Fruit fly (Drosophila melanogaster) whole organism, adult: ENCODE results near the gene flfl.

ENCODE experiments used
- CG11617 ChIP-seq: fragments of 200-800 bp; sonication (Bioruptor generic); optimal IDR thresholded peaks from 2 replicates; lab custom pipeline; 2017; ENCODE audit warnings: mild to moderate bottlenecking, missing biosample characterization, missing genetic modification reagents, missing genetic modification characterization
- CG12768 ChIP-seq: fragments of 200-800 bp; sonication (Bioruptor generic); optimal IDR thresholded peaks from 2 replicates; lab custom pipeline; 2017; ENCODE audit warnings: missing biosample characterization, missing genetic modification characterization, mild to moderate bottlenecking, moderate library complexity, missing genetic modification reagents
- CG14711 ChIP-seq: fragments of 200-800 bp; sonication (Bioruptor generic); optimal IDR thresholded peaks from 2 replicates; lab custom pipeline; 2018; ENCODE audit warnings: missing biosample characterization, mild to moderate bottlenecking, missing genetic modification characterization, moderate library complexity
- CG1620 ChIP-seq: fragments of 200-800 bp; sonication (Bioruptor generic); optimal IDR thresholded peaks from 2 replicates; lab custom pipeline; 2016; ENCODE audit warnings: missing biosample characterization, missing genetic modification characterization
- CG33017 ChIP-seq: fragments of 200-800 bp; sonication (Bioruptor generic); optimal IDR thresholded peaks from 2 replicates; lab custom pipeline; 2018; ENCODE audit warnings: missing biosample characterization, mild to moderate bottlenecking, missing genetic modification characterization, moderate library complexity
- CG5204 ChIP-seq: fragments of 200-800 bp; sonication (Bioruptor generic); optimal IDR thresholded peaks from 2 replicates; lab custom pipeline; 2016; ENCODE audit warnings: missing biosample characterization, missing genetic modification characterization
- CG7045 ChIP-seq: fragments of 200-800 bp; sonication (Bioruptor generic); optimal IDR thresholded peaks from 2 replicates; lab custom pipeline; 2017; ENCODE audit warnings: missing biosample characterization, mild to moderate bottlenecking, missing genetic modification characterization
- CG7101 ChIP-seq: fragments of 200-800 bp; sonication (Bioruptor generic); optimal IDR thresholded peaks from 2 replicates; lab custom pipeline; 2018; ENCODE audit warnings: missing biosample characterization, mild to moderate bottlenecking, missing genetic modification characterization, moderate library complexity
- Clk ChIP-seq: fragments of 200-800 bp; sonication (Bioruptor generic); optimal IDR thresholded peaks from 2 replicates; lab custom pipeline; 2017; ENCODE audit warnings: missing biosample characterization, missing genetic modification characterization
- Crg-1 ChIP-seq: fragments of 200-800 bp; sonication (Bioruptor generic); optimal IDR thresholded peaks from 2 replicates; lab custom pipeline; 2016; ENCODE audit warnings: missing biosample characterization, missing genetic modification characterization
- Hr96 ChIP-seq: fragments of 200-800 bp; sonication (Bioruptor generic); optimal IDR thresholded peaks from 2 replicates; lab custom pipeline; 2016; ENCODE audit warnings: missing biosample characterization, missing genetic modification characterization
- Mnt ChIP-seq: fragments of 200-800 bp; sonication (Bioruptor generic); optimal IDR thresholded peaks from 2 replicates; lab custom pipeline; 2016; ENCODE audit warnings: missing biosample characterization, mild to moderate bottlenecking, missing genetic modification characterization
- bab1 ChIP-seq: fragments of 200-800 bp; sonication (Bioruptor generic); optimal IDR thresholded peaks from 3 replicates; lab custom pipeline; 2019; ENCODE audit warnings: missing biosample characterization, mild to moderate bottlenecking, missing genetic modification characterization, moderate library complexity
- cic ChIP-seq: fragments of 200-800 bp; sonication (Bioruptor generic); optimal IDR thresholded peaks from 2 replicates; lab custom pipeline; 2017; ENCODE audit warnings: missing biosample characterization, mild to moderate bottlenecking, missing genetic modification characterization, moderate library complexity
- cnc ChIP-seq, 2 experiments: fragments of >200 bp; optimal IDR thresholded peaks; 2 replicates each; lab custom pipeline; 2017
- kay ChIP-seq: fragments of 200-800 bp; sonication (Bioruptor generic); peaks from one replicate; lab custom pipeline; 2016; ENCODE audit warnings: missing biosample characterization, missing genetic modification characterization, borderline replicate concordance
- ovo ChIP-seq: fragments of 200-800 bp; sonication (Bioruptor generic); optimal IDR thresholded peaks from 2 replicates; lab custom pipeline; 2016; ENCODE audit warnings: missing biosample characterization, missing genetic modification characterization
- pad ChIP-seq: fragments of 200-800 bp; sonication (Bioruptor generic); optimal IDR thresholded peaks from 3 replicates; lab custom pipeline; 2017; ENCODE audit warnings: missing biosample characterization, missing genetic modification characterization, mild to moderate bottlenecking, moderate library complexity, missing genetic modification reagents
- tj ChIP-seq: fragments of 200-800 bp; sonication (Bioruptor generic); optimal IDR thresholded peaks from 3 replicates; lab custom pipeline; 2017; ENCODE audit warnings: missing biosample characterization, mild to moderate bottlenecking, missing genetic modification characterization, moderate library complexity
- toe ChIP-seq: fragments of 200-800 bp; sonication (Bioruptor generic); optimal IDR thresholded peaks from 2 replicates; lab custom pipeline; 2016; ENCODE audit warnings: missing biosample characterization, missing genetic modification characterization

Gene flfl

DNA sequence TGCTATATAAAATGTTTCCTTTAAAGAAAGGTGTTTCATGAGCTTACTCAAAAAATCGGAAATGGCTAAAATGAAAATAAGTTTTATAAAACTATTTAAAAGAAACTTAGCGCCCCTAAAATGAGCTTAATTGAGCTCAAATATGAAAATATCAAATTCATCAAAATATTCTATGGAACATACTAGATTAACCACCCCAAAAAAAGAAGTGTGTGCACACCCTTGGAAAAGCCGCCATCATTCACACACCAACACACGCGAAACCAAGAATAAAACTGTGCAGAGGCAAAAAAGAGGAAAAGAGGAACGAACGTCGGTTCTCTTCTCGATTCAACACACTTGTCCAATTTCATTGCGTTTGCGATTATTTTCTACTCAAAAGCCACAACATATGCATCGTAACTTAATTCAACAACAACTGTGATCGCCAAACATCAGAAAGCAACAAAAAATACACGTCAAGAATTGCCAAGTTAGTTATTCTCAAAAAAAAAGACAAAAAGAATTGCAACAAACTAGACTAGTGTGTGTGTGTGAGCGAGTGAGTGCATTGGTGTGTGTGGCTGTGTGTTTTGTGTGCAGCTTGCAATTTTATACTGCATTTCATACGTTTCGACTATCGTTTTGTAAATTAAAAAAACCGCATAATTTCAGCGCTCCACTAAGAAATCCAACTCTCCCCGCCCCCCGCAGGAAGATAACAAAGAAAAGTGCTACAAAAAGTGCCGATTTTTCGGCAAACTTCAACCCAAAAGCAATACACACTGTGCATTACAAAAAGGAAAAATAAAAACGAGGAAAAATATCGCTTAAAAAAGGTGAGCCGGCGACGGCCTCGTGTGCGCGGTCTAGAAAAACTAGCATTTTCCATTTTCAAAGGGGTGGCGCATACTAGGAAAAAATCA lies 36.7 kb upstream of the flfl start, which contains the start of gene rin:
TSS of gene rin (plus strand) at position 276 of the 905 bp plus-strand sequence.
- TF ChIP-seq CG5204 (GFP tag; lab: Kevin White, UChicago) (no peak), CG11617 (GFP tag; lab: Kevin White, UChicago) (no peak), CG14711 (tag; lab: Kevin White, UChicago) (no peak), cic (GFP tag; lab: Kevin White, UChicago) (peak; percentile 32), kay (GFP tag; lab: Kevin White, UChicago) (peak; percentile 30), CG12768 (GFP tag; lab: Kevin White, UChicago) (peak; percentile 28), CG1620 (no peak), CG33017 (tag; lab: Kevin White, UChicago) (no peak), cnc (optimal IDR thresholded peaks at IDR 0.05; lab: Kevin White, UChicago) (no peak), ovo (GFP tag; lab: Kevin White, UChicago) (no peak), pad (GFP tag; lab: Kevin White, UChicago) (peak; percentile 4), bab1 (peak; percentile 27), tj (peak; percentile 94), toe (GFP tag; lab: Kevin White, UChicago) (no peak), Crg-1 (GFP tag; lab: Kevin White, UChicago) (no peak), CG7045 (GFP tag; lab: Kevin White, UChicago) (no peak), Clk (GFP tag; lab: Kevin White, UChicago) (no peak), CG7101 (no peak), Hr96 (GFP tag; lab: Kevin White, UChicago) (no peak), Mnt (GFP tag; lab: Kevin White, UChicago) (no peak)

DNA sequence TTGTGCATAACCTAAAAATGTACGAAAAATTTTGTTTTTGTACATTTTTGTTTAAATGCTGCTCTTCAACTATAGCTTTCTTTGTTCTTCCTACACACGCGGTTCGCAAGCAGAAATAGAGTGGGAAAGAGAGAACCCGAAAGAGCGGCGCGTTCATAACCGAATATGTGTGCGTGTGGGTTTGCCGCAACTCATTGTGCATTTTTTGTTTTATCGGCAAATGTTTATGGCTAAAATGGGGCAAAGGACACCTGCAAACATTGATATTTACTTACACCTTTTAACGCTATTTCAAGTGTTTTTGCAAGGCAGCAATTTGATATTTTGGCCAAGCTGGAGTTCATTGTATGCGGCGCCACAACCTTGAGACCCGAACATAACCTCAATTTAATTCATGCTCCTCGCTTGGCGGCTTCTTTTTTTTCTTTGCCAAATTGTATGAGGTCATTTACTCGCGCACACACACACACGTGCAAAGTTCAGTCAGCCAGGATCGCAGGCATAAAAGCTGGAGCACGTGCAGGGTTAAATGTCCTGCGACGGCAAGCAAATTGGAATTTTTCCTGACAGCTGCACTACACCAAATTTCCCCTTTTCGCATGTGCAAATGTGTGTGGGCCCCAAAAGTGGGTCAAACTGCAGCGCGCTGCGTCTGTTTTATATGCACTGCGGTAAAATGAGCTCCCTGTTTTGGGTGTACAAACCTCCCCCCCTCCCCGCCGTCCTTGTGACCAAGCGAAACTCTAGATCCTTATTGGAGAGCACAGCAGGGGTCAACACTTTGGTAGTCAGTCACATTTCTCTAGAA lies 35.8 kb upstream of the flfl start:
- TF ChIP-seq Mnt (GFP tag; lab: Kevin White, UChicago) (no peak), CG12768 (GFP tag; lab: Kevin White, UChicago) (no peak), pad (GFP tag; lab: Kevin White, UChicago) (peak; percentile 38)

DNA sequence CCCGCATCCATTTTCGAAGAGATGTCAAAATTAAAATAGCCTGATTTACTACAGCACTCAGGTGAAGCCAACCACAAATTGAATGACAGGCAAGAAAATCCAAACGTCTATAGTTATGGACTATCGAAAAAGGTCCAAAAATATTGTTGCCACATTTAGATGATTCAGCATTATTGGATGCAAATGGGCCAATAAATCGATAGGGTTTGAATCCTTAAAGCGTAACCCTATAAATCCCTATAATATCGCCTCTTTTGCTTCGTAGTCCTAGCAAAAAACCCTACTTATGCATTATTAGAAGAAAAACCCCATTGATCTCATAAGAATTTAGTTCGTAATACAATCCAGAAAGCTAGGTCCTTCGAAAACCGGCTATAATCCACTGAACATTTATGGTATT lies 27.4 kb upstream of the flfl start, which contains the start of gene Rbp4:
TSS of gene Rbp4 (minus strand) at position 101 of the 400 bp plus-strand sequence.
- TF ChIP-seq Hr96 (GFP tag; lab: Kevin White, UChicago) (no peak), tj (no peak), cnc (optimal IDR thresholded peaks at IDR 0.05; lab: Kevin White, UChicago) (peak in 1 of 2 experiments; percentile 32), bab1 (no peak)

DNA sequence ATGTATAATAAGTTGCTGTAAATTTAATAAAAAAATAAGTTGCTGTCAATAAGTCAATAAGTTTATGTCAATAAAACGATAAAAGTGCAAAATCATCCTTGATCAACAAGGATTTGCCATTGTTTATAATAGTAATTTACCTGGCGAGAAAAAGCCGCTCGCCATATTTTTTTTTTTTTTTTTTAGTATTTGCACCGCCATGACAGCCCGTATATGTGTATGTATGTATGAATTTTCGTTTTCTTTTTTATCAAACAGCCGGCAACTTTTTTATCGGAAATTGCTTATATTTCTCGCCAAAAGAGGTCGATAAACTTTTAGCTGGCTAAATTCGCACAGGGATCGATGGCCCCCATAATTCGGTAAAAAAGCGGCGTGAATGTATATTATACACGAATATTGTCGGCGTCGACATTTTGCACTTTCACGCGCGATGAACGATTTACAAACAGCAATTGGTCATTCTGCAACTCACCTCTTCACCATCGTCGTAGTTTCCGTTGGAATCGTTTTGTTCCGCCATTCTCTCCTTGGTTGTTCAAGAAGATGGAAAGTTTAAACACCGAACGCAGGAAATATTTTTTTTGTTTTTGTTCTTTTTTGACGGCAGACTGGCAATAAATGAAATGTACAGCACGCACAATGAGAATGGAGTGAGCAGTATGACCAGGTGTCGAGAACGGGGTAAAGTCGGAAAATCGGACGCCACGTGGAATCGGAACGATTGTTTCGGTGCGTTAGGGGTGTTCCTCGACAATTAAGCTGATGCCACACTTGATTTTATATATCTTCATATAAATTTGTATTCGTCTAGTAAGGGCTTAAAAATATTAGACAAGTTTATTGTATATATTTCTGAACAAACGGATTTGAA lies 23.6 kb upstream of the flfl start, which contains the start of gene Hrb87F:
TSS of gene Hrb87F (minus strand) at position 667 of the 874 bp plus-strand sequence.
- TF ChIP-seq Crg-1 (GFP tag; lab: Kevin White, UChicago) = peak; percentile 3
- no peak for TF ChIP-seq ovo (GFP tag; lab: Kevin White, UChicago)
- TF ChIP-seq CG7101 = no peak
- TF ChIP-seq CG14711 (tag; lab: Kevin White, UChicago) = no peak
- no peak for TF ChIP-seq Hr96 (GFP tag; lab: Kevin White, UChicago)
- TF ChIP-seq CG5204 (GFP tag; lab: Kevin White, UChicago) = no peak
- TF ChIP-seq CG12768 (GFP tag; lab: Kevin White, UChicago) = peak; percentile 19
- TF ChIP-seq cnc (optimal IDR thresholded peaks at IDR 0.05; lab: Kevin White, UChicago) = no peak
- peak; percentile 66 for TF ChIP-seq kay (GFP tag; lab: Kevin White, UChicago)
- peak; percentile 10 for TF ChIP-seq CG1620
- peak; percentile 69 for TF ChIP-seq tj
- TF ChIP-seq bab1 = peak; percentile 57
- TF ChIP-seq CG11617 (GFP tag; lab: Kevin White, UChicago) = peak; percentile 24
- TF ChIP-seq toe (GFP tag; lab: Kevin White, UChicago) = no peak
- peak; percentile 84 for TF ChIP-seq Mnt (GFP tag; lab: Kevin White, UChicago)
- no peak for TF ChIP-seq CG33017 (tag; lab: Kevin White, UChicago)
- TF ChIP-seq pad (GFP tag; lab: Kevin White, UChicago) = no peak
- TF ChIP-seq Clk (GFP tag; lab: Kevin White, UChicago) = no peak
- no peak for TF ChIP-seq CG7045 (GFP tag; lab: Kevin White, UChicago)
- TF ChIP-seq cic (GFP tag; lab: Kevin White, UChicago) = peak; percentile 40
